Worm (Caenorhabditis elegans) whole organism, L1 larva: ENCODE measurements around the gene Y116A8C.27.

Experiments
- aha-1 ChIP-seq: fragments of 150-350 bp; optimal IDR thresholded peaks from 2 replicates; lab custom pipeline; 2014; ENCODE audit warnings: missing biosample characterization, missing genetic modification characterization
- aly-2 ChIP-seq: fragments of 150-350 bp; optimal IDR thresholded peaks from 2 replicates; lab custom pipeline; 2014; ENCODE audit warnings: missing biosample characterization, missing genetic modification characterization
- ceh-63 ChIP-seq: fragments of 200-800 bp; sonication (Bioruptor generic); optimal IDR thresholded peaks from 2 replicates; lab custom pipeline; 2018; ENCODE audit warnings: mild to moderate bottlenecking, missing genetic modification characterization, missing compliant biosample characterization
- ceh-82 ChIP-seq, 3 experiments: fragments of 150-350 bp in 1 of 3; sonication (generic microtip) in 2 of 3; optimal IDR thresholded peaks; 2 replicates each; lab custom pipeline; 2014 to 2017; ENCODE audit warnings: missing biosample characterization in 3 of 3, missing genetic modification characterization in 3 of 3
- dpl-1 ChIP-seq, 3 experiments: fragments of 150-350 bp in 2 of 3; sonication (generic microtip) in 1 of 3; optimal IDR thresholded peaks; 2 replicates each; lab custom pipeline; 2014 to 2017; ENCODE audit warnings: missing biosample characterization in 3 of 3, missing genetic modification characterization in 3 of 3, missing genetic modification reagents in 3 of 3
- dsc-1 ChIP-seq: sonication (generic microtip); optimal IDR thresholded peaks from 2 replicates; lab custom pipeline; 2016; ENCODE audit warnings: mild to moderate bottlenecking, missing genetic modification characterization, missing compliant biosample characterization
- efl-1 ChIP-seq, 4 experiments: fragments of 150-350 bp; optimal IDR thresholded peaks in 3 of 4; peaks in 1 of 4; 1 replicate in 1 of 4; 2 replicates in 3 of 4; lab custom pipeline; 2014; ENCODE audit warnings: missing biosample characterization in 2 of 4, missing genetic modification characterization in 2 of 4, missing genetic modification reagents in 2 of 4
- egl-13 ChIP-seq: sonication (generic microtip); optimal IDR thresholded peaks from 2 replicates; lab custom pipeline; 2016; ENCODE audit warnings: missing genotype, missing genetic modification reagents, missing genetic modification characterization, missing compliant biosample characterization
- elt-2 ChIP-seq: sonication (generic microtip); optimal IDR thresholded peaks from 2 replicates; lab custom pipeline; 2016; ENCODE audit warnings: missing genetic modification characterization, mild to moderate bottlenecking, inconsistent platforms, missing compliant biosample characterization, missing genetic modification reagents
- elt-3 ChIP-seq, 6 experiments: fragments of 150-350 bp in 1 of 6; sonication (generic microtip); optimal IDR thresholded peaks; 2 replicates each; lab custom pipeline; 2017 to 2018; ENCODE audit warnings: missing biosample characterization in 6 of 6, missing genetic modification characterization in 6 of 6, inconsistent platforms in 1 of 6
- ets-5 ChIP-seq: fragments of 200-800 bp; sonication (Bioruptor generic); IDR thresholded peaks from 2 replicates; pipeline ENCODE4 v1.3.6; 2022; ENCODE audit warnings: missing genetic modification characterization, missing compliant biosample characterization
- fkh-4 ChIP-seq: sonication (generic microtip); optimal IDR thresholded peaks from 2 replicates; lab custom pipeline; 2016; ENCODE audit warnings: missing compliant biosample characterization, missing genetic modification characterization, borderline replicate concordance
- fkh-8 ChIP-seq: sonication (generic microtip); optimal IDR thresholded peaks from 2 replicates; lab custom pipeline; 2016; ENCODE audit warnings: mild to moderate bottlenecking, missing genetic modification characterization, missing compliant biosample characterization
- irx-1 ChIP-seq: sonication (generic microtip); optimal IDR thresholded peaks from 2 replicates; lab custom pipeline; 2016; ENCODE audit warnings: missing genetic modification characterization, missing compliant biosample characterization
- jun-1 ChIP-seq: fragments of 150-350 bp; optimal IDR thresholded peaks from 2 replicates; lab custom pipeline; 2014; ENCODE audit warnings: missing biosample characterization, missing genetic modification reagents, missing genetic modification characterization
- lin-15B ChIP-seq: fragments of 150-350 bp; sonication (generic microtip); optimal IDR thresholded peaks from 3 replicates; lab custom pipeline; 2014; ENCODE audit warnings: missing biosample characterization, missing genetic modification characterization
- lin-35 ChIP-seq, 2 experiments: fragments of 150-350 bp; optimal IDR thresholded peaks; 2 replicates each; lab custom pipeline; 2014; ENCODE audit warnings: missing biosample characterization in 2 of 2, missing genetic modification characterization in 2 of 2, missing genetic modification reagents in 2 of 2
- lir-3 ChIP-seq: sonication (generic microtip); optimal IDR thresholded peaks from 2 replicates; lab custom pipeline; 2016; ENCODE audit warnings: mild to moderate bottlenecking, missing genetic modification characterization, moderate library complexity, missing compliant biosample characterization; ENCODE audit not compliant: poor library complexity
- lsy-2 ChIP-seq, 2 experiments: fragments of 150-350 bp; optimal IDR thresholded peaks; 2 replicates each; lab custom pipeline; 2014; ENCODE audit warnings: missing biosample characterization in 2 of 2, missing genetic modification characterization in 2 of 2
- mab-9 ChIP-seq: fragments of 200-800 bp; sonication (Bioruptor generic); IDR thresholded peaks from 2 replicates; pipeline ENCODE4 v1.3.6; 2022; ENCODE audit warnings: missing genetic modification reagents, missing genetic modification characterization, missing compliant biosample characterization
- nhr-11 ChIP-seq: fragments of 150-350 bp; optimal IDR thresholded peaks from 2 replicates; lab custom pipeline; 2014; ENCODE audit warnings: missing biosample characterization, missing genetic modification characterization
- nhr-19 ChIP-seq: fragments of 200-800 bp; sonication (Bioruptor generic); conservative IDR thresholded peaks from 2 replicates; pipeline ENCODE4 v1.3.6; 2022; ENCODE audit warnings: missing genetic modification characterization, missing compliant biosample characterization
- nhr-237 ChIP-seq: fragments of 150-350 bp; optimal IDR thresholded peaks from 2 replicates; lab custom pipeline; 2014; ENCODE audit warnings: missing biosample characterization, missing genetic modification characterization
- nhr-28 ChIP-seq: fragments of 150-350 bp; optimal IDR thresholded peaks from 2 replicates; lab custom pipeline; 2014; ENCODE audit warnings: missing biosample characterization, missing genetic modification characterization
- nhr-71 ChIP-seq: sonication (generic microtip); optimal IDR thresholded peaks from 2 replicates; lab custom pipeline; 2016; ENCODE audit warnings: mild to moderate bottlenecking, missing genetic modification characterization, moderate library complexity, missing compliant biosample characterization
- nhr-85 ChIP-seq: sonication (generic microtip); peaks from one replicate; lab custom pipeline; 2016; ENCODE audit warnings: missing genetic modification characterization, inconsistent platforms, missing compliant biosample characterization
- nhr-90 ChIP-seq: sonication (generic microtip); optimal IDR thresholded peaks from 2 replicates; lab custom pipeline; 2016; ENCODE audit warnings: mild to moderate bottlenecking, missing genetic modification characterization, missing compliant biosample characterization; ENCODE audit not compliant: poor library complexity
- pax-3 ChIP-seq: fragments of 200-800 bp; sonication (Bioruptor generic); optimal IDR thresholded peaks from 2 replicates; lab custom pipeline; 2018; ENCODE audit warnings: mild to moderate bottlenecking, missing genetic modification characterization, moderate library complexity, missing compliant biosample characterization
- pqm-1 ChIP-seq: sonication (generic microtip); optimal IDR thresholded peaks from 3 replicates; lab custom pipeline; 2017; ENCODE audit warnings: missing biosample characterization, missing genetic modification characterization
- rnt-1 ChIP-seq: sonication (generic microtip); optimal IDR thresholded peaks from 2 replicates; lab custom pipeline; 2016; ENCODE audit warnings: mild to moderate bottlenecking, missing genetic modification characterization, moderate library complexity, missing compliant biosample characterization
- skn-1 ChIP-seq: fragments of 150-350 bp; optimal IDR thresholded peaks from 2 replicates; lab custom pipeline; 2014; ENCODE audit warnings: missing biosample characterization, missing genetic modification characterization
- snu-23 ChIP-seq: sonication (generic microtip); optimal IDR thresholded peaks from 2 replicates; lab custom pipeline; 2016; ENCODE audit warnings: missing genetic modification characterization, missing compliant biosample characterization
- sptf-1 ChIP-seq: fragments of 150-350 bp; optimal IDR thresholded peaks from 2 replicates; lab custom pipeline; 2014; ENCODE audit warnings: missing biosample characterization, missing genetic modification characterization
- swsn-7 ChIP-seq: sonication (generic microtip); optimal IDR thresholded peaks from 2 replicates; lab custom pipeline; 2016; ENCODE audit warnings: missing genetic modification characterization, missing compliant biosample characterization
- tbx-2 ChIP-seq: sonication (generic microtip); optimal IDR thresholded peaks from 2 replicates; lab custom pipeline; 2016; ENCODE audit warnings: missing genetic modification characterization, missing compliant biosample characterization
- tlp-1 ChIP-seq: fragments of 150-350 bp; optimal IDR thresholded peaks from 2 replicates; lab custom pipeline; 2014; ENCODE audit warnings: missing biosample characterization, missing genetic modification characterization
- unc-30 ChIP-seq: sonication (generic microtip); optimal IDR thresholded peaks from 2 replicates; lab custom pipeline; 2017; ENCODE audit warnings: missing biosample characterization, missing genetic modification characterization
- vab-15 ChIP-seq: sonication (generic microtip); optimal IDR thresholded peaks from 2 replicates; lab custom pipeline; 2017; ENCODE audit warnings: missing genotype, mild to moderate bottlenecking, missing genetic modification characterization, missing compliant biosample characterization
- ztf-11 ChIP-seq, 2 experiments: sonication (generic microtip); optimal IDR thresholded peaks; 2 replicates each; lab custom pipeline; 2016 to 2017; ENCODE audit warnings: missing genetic modification characterization in 2 of 2, missing biosample characterization in 1 of 2, missing compliant biosample characterization in 1 of 2

Gene Y116A8C.27

DNA sequence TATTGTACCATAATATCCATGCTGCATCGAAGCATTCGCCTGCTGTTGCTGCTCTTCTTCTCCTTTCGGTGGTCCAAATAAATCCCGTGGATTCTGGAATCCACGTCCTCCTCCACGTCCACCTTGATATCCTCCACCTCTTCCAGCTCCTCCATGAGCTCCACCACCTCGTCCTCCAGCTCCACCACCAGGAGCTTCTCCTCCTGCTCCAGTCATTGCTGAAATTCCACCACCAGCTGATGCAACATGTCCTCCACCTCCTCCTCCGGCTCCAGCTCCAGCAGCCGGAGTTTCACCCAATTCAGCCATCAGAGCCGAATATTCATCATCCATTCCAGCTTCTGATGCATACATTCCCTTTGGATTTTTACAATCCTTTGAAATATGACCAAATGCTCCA lies 9.5 kb upstream of the Y116A8C.27 start:
- TF ChIP-seq dpl-1 (GFP tag; optimal IDR thresholded peaks at IDR 0.05; lab: Kevin White, UChicago) = no peak

DNA sequence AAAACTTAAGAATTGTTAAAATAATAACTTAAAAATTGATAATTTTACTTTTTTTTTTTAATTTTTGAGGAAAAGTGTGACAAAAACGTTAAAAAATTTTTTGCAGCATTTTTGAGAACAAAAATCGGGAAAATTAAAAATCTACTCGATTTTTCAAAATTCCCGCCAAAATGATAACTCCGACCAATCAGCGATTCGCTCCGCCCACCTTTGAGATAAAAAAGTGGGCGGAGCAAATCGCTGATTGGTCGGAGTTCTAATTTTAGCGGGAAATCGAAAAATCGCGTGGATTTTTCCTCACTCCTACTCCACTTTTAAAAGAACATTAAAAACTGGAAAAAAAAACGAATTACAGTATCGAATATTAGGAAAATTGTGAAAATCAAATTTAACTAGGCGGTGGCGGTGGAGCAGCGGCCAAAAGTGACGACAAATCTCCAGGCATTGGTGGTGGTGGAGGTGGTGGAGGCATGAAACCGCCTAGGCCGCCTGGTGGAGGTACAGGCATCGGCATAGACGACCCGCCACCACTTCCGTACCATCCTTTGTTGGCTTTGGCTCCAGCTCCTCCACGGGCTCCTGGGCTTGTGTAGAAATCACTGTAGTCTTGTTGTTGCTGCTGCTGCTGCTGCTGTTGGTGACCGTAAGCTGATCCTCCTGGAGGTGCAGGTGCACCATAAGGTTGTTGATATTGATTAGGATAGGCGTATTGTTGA lies 8.2 kb upstream of the Y116A8C.27 start:
- TF ChIP-seq lin-15B (tag; lab: Kevin White, UChicago) (no peak), dpl-1 (GFP tag; optimal IDR thresholded peaks at IDR 0.05; lab: Kevin White, UChicago) (peak in 2 of 3 experiments; percentile 20 to 38), elt-2 (tag; lab: Kevin White, UChicago) (no peak), efl-1 (optimal IDR thresholded peaks at IDR 0.05; lab: Kevin White, UChicago) (peak; percentile 17 to 22), efl-1 (GFP tag; optimal IDR thresholded peaks at IDR 0.05 in 1 of 2; lab: Kevin White, UChicago) (peak in 1 of 2 experiments; percentile 72)

DNA sequence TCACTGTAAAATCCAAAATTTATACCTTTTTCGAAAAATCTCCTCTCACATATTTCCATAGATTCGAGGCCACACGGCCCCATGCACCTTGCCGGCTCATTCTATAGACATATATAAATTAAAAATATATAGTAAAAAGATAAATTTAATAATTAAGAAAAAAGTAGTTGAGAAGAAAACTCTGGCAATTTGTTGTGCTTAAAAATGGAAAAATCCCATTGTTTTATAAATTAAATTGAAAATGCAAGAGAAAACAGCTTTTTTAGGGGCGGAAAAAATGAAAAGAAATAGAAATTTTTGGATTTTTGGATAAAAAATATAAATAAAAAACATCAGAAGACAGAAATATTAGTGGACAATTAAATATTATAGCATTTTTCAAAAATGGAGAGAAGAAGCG lies 7.5 kb upstream of the Y116A8C.27 start, which contains the start of gene Y116A8C.30:
TSS of gene Y116A8C.30 (minus strand) at position 101 of the 400 bp plus-strand sequence.
- TF ChIP-seq unc-30 (tag; lab: Kevin White, UChicago) (no peak), dsc-1 (no peak), fkh-4 (tag; lab: Kevin White, UChicago) (no peak), tbx-2 (tag; lab: Kevin White, UChicago) (no peak), nhr-85 (tag; lab: Kevin White, UChicago) (peak; percentile 30), lin-15B (tag; lab: Kevin White, UChicago) (no peak), lir-3 (no peak)

DNA sequence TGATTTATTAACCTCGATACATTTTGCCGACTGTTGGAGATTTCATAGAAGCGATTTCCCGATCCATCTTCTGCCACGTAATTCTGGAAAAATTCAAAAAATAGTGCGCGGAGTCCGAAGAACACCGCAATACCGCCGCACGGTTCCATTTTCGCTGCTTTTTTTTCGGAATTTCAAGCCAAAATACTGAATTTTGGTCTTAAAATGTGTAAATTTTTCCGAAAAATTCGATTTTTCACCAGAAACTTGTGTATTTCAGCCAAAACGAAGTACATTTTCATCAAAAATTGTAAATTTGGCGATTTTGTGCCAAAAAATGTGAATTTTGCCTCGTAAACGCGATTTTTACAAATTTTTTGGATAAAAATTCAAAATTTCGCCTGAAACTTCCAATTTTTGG lies 7.0 kb upstream of the Y116A8C.27 start:
- TF ChIP-seq efl-1 (optimal IDR thresholded peaks at IDR 0.05; lab: Kevin White, UChicago) = no peak
- TF ChIP-seq efl-1 (GFP tag; optimal IDR thresholded peaks at IDR 0.05 in 1 of 2; lab: Kevin White, UChicago) = peak in 1 of 2 experiments; percentile 29
- no peak for TF ChIP-seq unc-30 (tag; lab: Kevin White, UChicago)

DNA sequence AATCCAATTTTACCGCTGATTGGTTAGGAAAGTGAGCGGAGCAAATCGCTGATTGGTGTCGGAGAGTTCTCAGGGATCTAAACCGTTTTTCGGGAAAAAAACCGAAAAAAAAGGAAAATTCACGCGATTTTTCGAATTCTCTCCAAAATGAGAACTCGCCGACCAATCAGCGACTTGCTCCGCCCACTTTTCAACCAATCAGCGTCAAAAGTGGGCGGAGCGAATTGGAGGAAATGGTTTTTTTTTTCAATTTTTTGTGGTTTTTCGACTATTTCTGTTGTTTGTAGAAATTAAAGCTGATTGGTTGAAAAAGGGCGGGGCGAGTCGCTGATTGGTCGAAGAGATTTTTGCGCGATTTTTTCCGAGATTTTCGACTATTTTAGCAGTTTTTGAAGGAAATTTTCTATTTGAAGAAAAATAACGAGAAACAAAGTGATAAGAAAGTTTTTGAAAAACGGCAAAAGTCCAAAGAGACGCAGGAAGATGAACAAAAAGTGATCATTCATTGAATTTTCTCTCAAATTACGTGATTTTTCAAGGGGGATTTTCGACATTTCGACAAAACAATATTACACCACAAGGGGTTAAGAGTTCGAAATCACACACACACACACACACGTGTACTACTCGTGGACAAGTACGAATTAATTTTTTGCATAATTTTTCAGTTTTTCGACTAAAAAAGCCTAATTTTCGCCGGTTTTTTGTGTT lies 4.7 kb upstream of the Y116A8C.27 start:
- TF ChIP-seq swsn-7 (tag; lab: Kevin White, UChicago) (no peak), unc-30 (tag; lab: Kevin White, UChicago) (no peak), pqm-1 (tag; lab: Kevin White, UChicago) (no peak), tbx-2 (tag; lab: Kevin White, UChicago) (no peak), lin-35 (GFP tag; optimal IDR thresholded peaks at IDR 0.05; lab: Kevin White, UChicago) (peak in 1 of 2 experiments; percentile 15), nhr-237 (tag; lab: Kevin White, UChicago) (no peak), fkh-4 (tag; lab: Kevin White, UChicago) (no peak), snu-23 (GFP tag; lab: Kevin White, UChicago) (peak; percentile 42), egl-13 (tag; lab: Kevin White, UChicago) (no peak), elt-3 (tag; optimal IDR thresholded peaks at IDR 0.05; lab: Kevin White, UChicago) (no peak), irx-1 (tag; lab: Kevin White, UChicago) (no peak), dsc-1 (no peak), lin-15B (tag; lab: Kevin White, UChicago) (no peak), nhr-19 (GFP tag; lab: Robert Waterston, UW) (peak; percentile 34; the same call in 1 of the 2 replicates), pax-3 (no peak), rnt-1 (tag; lab: Kevin White, UChicago) (peak; percentile 36), fkh-8 (no peak), vab-15 (tag; lab: Kevin White, UChicago) (no peak), elt-2 (tag; lab: Kevin White, UChicago) (no peak), ceh-82 (tag; optimal IDR thresholded peaks at IDR 0.05; lab: Kevin White, UChicago) (no peak), nhr-90 (no peak), skn-1 (no peak), aly-2 (no peak), mab-9 (GFP tag; lab: Robert Waterston, UW) (no peak), aha-1 (tag; lab: Kevin White, UChicago) (no peak), ceh-63 (GFP tag; lab: Kevin White, UChicago) (no peak), nhr-11 (tag; lab: Kevin White, UChicago) (no peak), tlp-1 (tag; lab: Kevin White, UChicago) (no peak), ets-5 (GFP tag; lab: Robert Waterston, UW) (no peak), lsy-2 (tag; optimal IDR thresholded peaks at IDR 0.05; lab: Kevin White, UChicago) (peak in 1 of 2 experiments; percentile 11), jun-1 (tag; lab: Kevin White, UChicago) (no peak), sptf-1 (tag; lab: Kevin White, UChicago) (no peak), nhr-28 (tag; lab: Kevin White, UChicago) (no peak), nhr-71 (tag; lab: Kevin White, UChicago) (peak; percentile 17), ztf-11 (tag; optimal IDR thresholded peaks at IDR 0.05; lab: Kevin White, UChicago) (no peak)
